Worm (Caenorhabditis elegans): ENCODE measurements around the gene F10C1.9.

DNA sequence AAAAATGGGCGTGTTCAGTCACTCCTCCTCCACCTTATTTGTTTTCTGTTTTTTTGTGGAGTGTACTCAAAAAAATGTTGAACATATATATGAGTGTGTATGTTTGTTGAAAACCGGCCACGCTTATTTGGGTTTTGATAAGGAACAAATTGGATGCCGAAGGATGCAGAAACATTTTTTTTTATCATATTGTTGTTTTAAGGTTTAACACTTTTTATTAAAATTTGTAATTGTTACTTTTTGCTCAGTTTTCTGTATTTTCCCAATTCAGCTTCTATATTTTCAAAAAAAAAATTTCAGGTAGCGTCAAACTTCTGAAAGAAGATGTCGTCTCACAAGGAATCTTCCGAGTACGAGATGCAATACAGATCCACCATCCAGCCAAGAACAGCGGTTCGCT is 20.2 kb upstream of the F10C1.9 start, which contains the start of gene ifb-1:
- TF ChIP-seq mes-4 (tag; optimal IDR thresholded peaks at IDR 0.05) (no peak), lir-1 (GFP tag; conservative IDR thresholded peaks at IDR 0.05) (no peak), pha-4 (tag; optimal IDR thresholded peaks at IDR 0.05) (no peak), tbp1 (GFP tag; optimal IDR thresholded peaks at IDR 0.05) (no peak)
